Worm (Caenorhabditis elegans) whole organism, L4/young adult: ENCODE results near the gene fbxb-61.

Source experiments
- W03F9.2 ChIP-seq: fragments of 150-350 bp; optimal IDR thresholded peaks from 2 replicates; lab custom pipeline; 2014; ENCODE audit warnings: missing biosample characterization, missing genetic modification characterization
- dao-5 ChIP-seq: sonication (generic microtip); optimal IDR thresholded peaks from 2 replicates; lab custom pipeline; 2016; ENCODE audit warnings: missing genotype, missing genetic modification characterization, moderate library complexity, missing compliant biosample characterization
- him-1 ChIP-seq: sonication (generic microtip); optimal IDR thresholded peaks from 2 replicates; lab custom pipeline; 2016; ENCODE audit warnings: missing genotype, missing genetic modification reagents, missing genetic modification characterization, missing compliant biosample characterization

DNA sequence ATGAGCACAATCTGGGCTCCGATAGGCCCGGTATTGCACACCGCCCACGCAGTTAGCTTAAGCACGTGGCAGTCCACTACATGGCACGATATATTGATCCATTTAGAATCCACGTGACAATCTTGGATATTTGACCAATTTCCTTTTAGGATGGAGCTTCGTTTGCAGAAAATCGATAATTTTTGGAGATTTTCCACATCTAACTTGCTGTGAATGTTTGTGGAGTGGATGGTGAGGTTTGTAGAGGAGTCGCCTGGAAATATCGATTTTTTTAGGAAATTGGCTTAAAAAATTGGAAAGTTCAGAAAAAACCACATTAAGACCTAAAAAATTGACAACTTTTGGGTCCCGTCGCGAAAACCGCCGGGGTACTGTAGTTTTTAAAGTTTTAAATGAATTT, 33.4 kb downstream of the fbxb-61 start:
- TF ChIP-seq him-1 (tag; lab: Kevin White, UChicago), result no peak
- TF ChIP-seq W03F9.2 (tag; lab: Kevin White, UChicago), result no peak
- TF ChIP-seq dao-5 (tag; lab: Kevin White, UChicago), result no peak
